Fruit fly (Drosophila melanogaster) whole organism, embryonic: ENCODE results near the gene MBD-R2.
A peak's percentile ranks its signal among the peaks of the same experiment; 100 is the strongest.

ENCODE experiments used
- Asciz ChIP-seq: fragments of 200-800 bp; sonication (Bioruptor generic); optimal IDR thresholded peaks from 2 replicates; lab custom pipeline; 2017; ENCODE audit warnings: missing biosample characterization, mild to moderate bottlenecking, missing genetic modification characterization, missing genetic modification reagents
- BtbVII ChIP-seq: fragments of 200-800 bp; sonication (Bioruptor generic); optimal IDR thresholded peaks from 3 replicates; lab custom pipeline; 2017; ENCODE audit warnings: missing biosample characterization, mild to moderate bottlenecking, missing genetic modification characterization
- CG11456 ChIP-seq: fragments of 200-800 bp; sonication (Bioruptor generic); IDR thresholded peaks from 3 replicates; pipeline ENCODE4 v1.3.6; 2022; ENCODE audit warnings: missing biosample characterization, missing genetic modification characterization
- CG13123 ChIP-seq: fragments of 200-800 bp; sonication (Bioruptor generic); optimal IDR thresholded peaks from 2 replicates; lab custom pipeline; 2016; ENCODE audit warnings: missing biosample characterization, missing genetic modification characterization
- CG13775 ChIP-seq: fragments of 200-800 bp; sonication (Bioruptor generic); optimal IDR thresholded peaks from 3 replicates; lab custom pipeline; 2017; ENCODE audit warnings: missing biosample characterization, mild to moderate bottlenecking, missing genetic modification characterization
- CG14667 ChIP-seq: fragments of 200-800 bp; sonication (Bioruptor generic); IDR thresholded peaks from 2 replicates; pipeline ENCODE4 v1.3.6; 2022; ENCODE audit warnings: missing biosample characterization, missing genetic modification characterization
- CG14710 ChIP-seq: fragments of 200-800 bp; sonication (Bioruptor generic); optimal IDR thresholded peaks from 3 replicates; lab custom pipeline; 2019; ENCODE audit warnings: missing biosample characterization, mild to moderate bottlenecking, missing genetic modification characterization, moderate library complexity
- CG15479 ChIP-seq: fragments of 200-800 bp; sonication (Bioruptor generic); optimal IDR thresholded peaks from 3 replicates; lab custom pipeline; 2019; ENCODE audit warnings: missing biosample characterization, mild to moderate bottlenecking, missing genetic modification characterization, moderate library complexity
- CG15696 ChIP-seq: fragments of 200-800 bp; sonication (Bioruptor generic); optimal IDR thresholded peaks from 2 replicates; lab custom pipeline; 2019; ENCODE audit warnings: missing biosample characterization, mild to moderate bottlenecking, missing genetic modification characterization, moderate library complexity
- CG16779 ChIP-seq: fragments of 200-800 bp; sonication (Bioruptor generic); IDR thresholded peaks from 2 replicates; pipeline ENCODE4 v1.3.6; 2022; ENCODE audit warnings: missing biosample characterization, missing genetic modification characterization
- CG17359 ChIP-seq: fragments of 200-800 bp; sonication (Bioruptor generic); optimal IDR thresholded peaks from 3 replicates; lab custom pipeline; 2018; ENCODE audit warnings: missing biosample characterization, mild to moderate bottlenecking, missing genetic modification characterization, moderate library complexity
- CG1792 ChIP-seq: fragments of 200-800 bp; sonication (Bioruptor generic); optimal IDR thresholded peaks from 2 replicates; lab custom pipeline; 2016; ENCODE audit warnings: missing biosample characterization, missing genetic modification characterization
- CG18262 ChIP-seq: fragments of 200-800 bp; optimal IDR thresholded peaks from 3 replicates; lab custom pipeline; 2019; ENCODE audit warnings: missing biosample characterization, mild to moderate bottlenecking, missing genetic modification characterization, moderate library complexity
- CG18764 ChIP-seq: fragments of 200-800 bp; sonication (Bioruptor generic); optimal IDR thresholded peaks from 3 replicates; lab custom pipeline; 2016; ENCODE audit warnings: missing biosample characterization, missing genetic modification characterization
- CG2129 ChIP-seq: fragments of 200-800 bp; sonication (Bioruptor generic); IDR thresholded peaks from 2 replicates; pipeline ENCODE4 v1.3.6; 2022; ENCODE audit warnings: missing biosample characterization, missing genetic modification characterization; ENCODE audit not compliant: partially characterized antibody
- CG3281 ChIP-seq: fragments of 200-800 bp; sonication (Bioruptor generic); optimal IDR thresholded peaks from 3 replicates; lab custom pipeline; 2017; ENCODE audit warnings: missing biosample characterization, mild to moderate bottlenecking, missing genetic modification characterization
- CG3407 ChIP-seq: fragments of 200-800 bp; sonication (Bioruptor generic); optimal IDR thresholded peaks from 2 replicates; lab custom pipeline; 2018; ENCODE audit warnings: missing biosample characterization, mild to moderate bottlenecking, missing genetic modification characterization
- CG34224 ChIP-seq: fragments of 200-800 bp; sonication (Bioruptor generic); IDR thresholded peaks from 3 replicates; pipeline ENCODE4 v1.3.6; 2022; ENCODE audit warnings: missing biosample characterization, missing genetic modification characterization; ENCODE audit not compliant: partially characterized antibody
- CG34422 ChIP-seq: fragments of 200-800 bp; sonication (Bioruptor generic); IDR thresholded peaks from 3 replicates; pipeline ENCODE4 v1.3.6; 2022; ENCODE audit warnings: missing biosample characterization, missing genetic modification characterization
- CG4617 ChIP-seq: fragments of 200-800 bp; sonication (Bioruptor generic); optimal IDR thresholded peaks from 3 replicates; lab custom pipeline; 2016; ENCODE audit warnings: missing biosample characterization, missing genetic modification characterization, borderline replicate concordance
- CG4730 ChIP-seq: fragments of 200-800 bp; sonication (Bioruptor generic); IDR thresholded peaks from 2 replicates; pipeline ENCODE4 v1.3.6; 2022; ENCODE audit warnings: missing biosample characterization, missing genetic modification characterization
- CG6791 ChIP-seq: fragments of 200-800 bp; sonication (Bioruptor generic); IDR thresholded peaks from 3 replicates; pipeline ENCODE4 v1.3.6; 2022; ENCODE audit warnings: missing biosample characterization, missing genetic modification characterization; ENCODE audit not compliant: partially characterized antibody
- CG6813 ChIP-seq: fragments of 200-800 bp; sonication (Bioruptor generic); optimal IDR thresholded peaks from 2 replicates; lab custom pipeline; 2017; ENCODE audit warnings: missing biosample characterization, missing genetic modification characterization, mild to moderate bottlenecking, moderate library complexity, missing genetic modification reagents
- CG8388 ChIP-seq: fragments of 200-800 bp; sonication (Bioruptor generic); optimal IDR thresholded peaks from 2 replicates; lab custom pipeline; 2019; ENCODE audit warnings: missing biosample characterization, mild to moderate bottlenecking, missing genetic modification characterization, moderate library complexity
- CG9609 ChIP-seq: fragments of 200-800 bp; sonication (Bioruptor generic); optimal IDR thresholded peaks from 3 replicates; lab custom pipeline; 2016; ENCODE audit warnings: missing biosample characterization, missing genetic modification characterization
- Drgx ChIP-seq: fragments of 200-800 bp; sonication (Bioruptor generic); IDR thresholded peaks from 2 replicates; pipeline ENCODE4 v1.3.6; 2022; ENCODE audit warnings: missing biosample characterization, missing genetic modification characterization
- Ets97D ChIP-seq: fragments of 200-800 bp; sonication (Bioruptor generic); optimal IDR thresholded peaks from 3 replicates; lab custom pipeline; 2016; ENCODE audit warnings: missing biosample characterization, missing genetic modification characterization
- Hey ChIP-seq: fragments of 200-800 bp; sonication (Bioruptor generic); optimal IDR thresholded peaks from 3 replicates; lab custom pipeline; 2018; ENCODE audit warnings: missing biosample characterization, mild to moderate bottlenecking, missing genetic modification characterization
- Hsf ChIP-seq: fragments of 200-800 bp; sonication (Bioruptor generic); optimal IDR thresholded peaks from 3 replicates; lab custom pipeline; 2016; ENCODE audit warnings: missing biosample characterization, missing genetic modification characterization
- Meics ChIP-seq: fragments of 200-800 bp; sonication (Bioruptor generic); optimal IDR thresholded peaks from 2 replicates; lab custom pipeline; 2017; ENCODE audit warnings: missing biosample characterization, mild to moderate bottlenecking, missing genetic modification characterization
- Neu2 ChIP-seq: fragments of 200-800 bp; sonication (Bioruptor generic); optimal IDR thresholded peaks from 3 replicates; lab custom pipeline; 2016; ENCODE audit warnings: missing biosample characterization, missing genetic modification characterization, borderline replicate concordance
- Nf-YA ChIP-seq: fragments of 200-800 bp; sonication (Bioruptor generic); IDR thresholded peaks from 2 replicates; pipeline ENCODE4 v1.3.6; 2022; ENCODE audit warnings: missing biosample characterization, missing genetic modification characterization
- Sry-β ChIP-seq: fragments of 200-800 bp; sonication (Bioruptor generic); optimal IDR thresholded peaks from 2 replicates; lab custom pipeline; 2018; ENCODE audit warnings: missing biosample characterization, mild to moderate bottlenecking, missing genetic modification characterization, moderate library complexity
- Sry-δ ChIP-seq: fragments of 200-800 bp; sonication (Bioruptor generic); optimal IDR thresholded peaks from 2 replicates; lab custom pipeline; 2016; ENCODE audit warnings: missing biosample characterization, missing genetic modification characterization
- Taf1 ChIP-seq: fragments of 200-800 bp; sonication (Bioruptor generic); IDR thresholded peaks from 2 replicates; pipeline ENCODE4 v1.3.6; 2022; ENCODE audit warnings: missing biosample characterization, missing genetic modification characterization
- Trl ChIP-seq, 3 experiments: fragments of >200 bp in 2 of 3; fragments of 200-800 bp in 1 of 3; sonication (Bioruptor generic) in 1 of 3; optimal IDR thresholded peaks; 2 replicates in 1 of 3; 3 replicates in 2 of 3; lab custom pipeline; 2016 to 2017; ENCODE audit warnings: missing biosample characterization in 1 of 3, missing genetic modification characterization in 1 of 3
- Xbp1 ChIP-seq: fragments of 200-800 bp; sonication (Bioruptor generic); optimal IDR thresholded peaks from 3 replicates; lab custom pipeline; 2016; ENCODE audit warnings: missing biosample characterization, mild to moderate bottlenecking, missing genetic modification characterization
- bab2 ChIP-seq: fragments of 200-800 bp; sonication (Bioruptor generic); optimal IDR thresholded peaks from 2 replicates; lab custom pipeline; 2016; ENCODE audit warnings: missing biosample characterization, missing genetic modification characterization
- cad ChIP-seq: fragments of >200 bp; optimal IDR thresholded peaks from 2 replicates; lab custom pipeline; 2017; ENCODE audit warnings: missing biosample characterization, missing genetic modification characterization
- cg ChIP-seq: fragments of 200-800 bp; sonication (Bioruptor generic); optimal IDR thresholded peaks from 3 replicates; lab custom pipeline; 2019; ENCODE audit warnings: missing biosample characterization, mild to moderate bottlenecking, missing genetic modification characterization, moderate library complexity
- crol ChIP-seq: fragments of 200-800 bp; sonication (Bioruptor generic); IDR thresholded peaks from 2 replicates; pipeline ENCODE4 v1.3.6; 2022; ENCODE audit warnings: missing biosample characterization, missing genetic modification characterization
- dm ChIP-seq: fragments of 200-800 bp; sonication (Bioruptor generic); optimal IDR thresholded peaks from 3 replicates; lab custom pipeline; 2016; ENCODE audit warnings: missing biosample characterization, missing genetic modification characterization
- eyg ChIP-seq: fragments of 200-800 bp; sonication (Bioruptor generic); optimal IDR thresholded peaks from 3 replicates; lab custom pipeline; 2016; ENCODE audit warnings: missing biosample characterization, missing genetic modification characterization
- ken ChIP-seq: fragments of 200-800 bp; sonication (Bioruptor generic); IDR thresholded peaks from 3 replicates; pipeline ENCODE4 v1.3.6; 2022; ENCODE audit warnings: missing biosample characterization, missing genetic modification characterization
- kni ChIP-seq: fragments of 200-800 bp; sonication (Bioruptor generic); optimal IDR thresholded peaks from 3 replicates; lab custom pipeline; 2017; ENCODE audit warnings: mild to moderate bottlenecking, missing biosample characterization, missing genetic modification reagents, missing genetic modification characterization
- nerfin-1 ChIP-seq: fragments of 200-800 bp; sonication (Bioruptor generic); optimal IDR thresholded peaks from 3 replicates; lab custom pipeline; 2019; ENCODE audit warnings: missing biosample characterization, mild to moderate bottlenecking, missing genetic modification characterization, moderate library complexity
- otp ChIP-seq: fragments of 200-800 bp; sonication (Bioruptor generic); IDR thresholded peaks from 3 replicates; pipeline ENCODE4, ENCODE4 v1.3.6; 2022; ENCODE audit warnings: missing biosample characterization, missing genetic modification characterization
- seq ChIP-seq: fragments of 200-800 bp; sonication (Bioruptor generic); IDR thresholded peaks from 2 replicates; pipeline ENCODE4 v1.3.6; 2022; ENCODE audit warnings: missing biosample characterization, missing genetic modification characterization
- tio ChIP-seq: fragments of 200-800 bp; sonication (Bioruptor generic); optimal IDR thresholded peaks from 2 replicates; lab custom pipeline; 2017; ENCODE audit warnings: missing biosample characterization, missing genetic modification characterization, inconsistent platforms
- z ChIP-seq: fragments of 200-800 bp; sonication (Bioruptor generic); IDR thresholded peaks from 3 replicates; pipeline ENCODE4 v1.3.6; 2022; ENCODE audit warnings: missing biosample characterization, missing genetic modification characterization

MBD-R2 gene

dm6 chr3R:12402935-12403334 lies 46.9 kb upstream of the MBD-R2 start (continued):
- TF ChIP-seq CG34224: peak; percentile 55; the same call in 1 of the 3 replicates
- no peak for TF ChIP-seq tio (GFP tag; lab: Kevin White, UChicago)
- peak; percentile 66 for TF ChIP-seq Sry-δ (GFP tag; lab: Kevin White, UChicago)
- peak; percentile 98 for TF ChIP-seq CG8388 (GFP tag; lab: Kevin White, UChicago)
- peak; percentile 97 for TF ChIP-seq Xbp1 (GFP tag; lab: Kevin White, UChicago)
- peak; percentile 90 for TF ChIP-seq Ets97D (GFP tag; lab: Kevin White, UChicago)
- TF ChIP-seq CG4730 (GFP tag; lab: Robert Waterston, UW): peak; percentile 86
- peak; percentile 100 for TF ChIP-seq CG15696 (tag; lab: Kevin White, UChicago)
- peak; percentile 86 for TF ChIP-seq Neu2
- peak; percentile 72; the same call in 1 of the 3 replicates for TF ChIP-seq z (GFP tag; lab: Robert Waterston, UW)
- peak; percentile 99 for TF ChIP-seq kni (GFP tag; lab: Kevin White, UChicago)
- TF ChIP-seq CG3281 (GFP tag; lab: Kevin White, UChicago): peak; percentile 97
- peak; percentile 98 for TF ChIP-seq CG14710 (tag; lab: Kevin White, UChicago)
- TF ChIP-seq Trl (optimal IDR thresholded peaks at IDR 0.05; lab: Kevin White, UChicago): no peak
- TF ChIP-seq Trl (GFP tag; optimal IDR thresholded peaks at IDR 0.05; lab: Kevin White, UChicago): peak; percentile 95
- TF ChIP-seq CG15479 (GFP tag; lab: Kevin White, UChicago): peak; percentile 71
- peak; percentile 84 for TF ChIP-seq CG13123 (GFP tag; lab: Kevin White, UChicago)
- TF ChIP-seq Drgx (GFP tag; lab: Robert Waterston, UW): peak; percentile 93
- TF ChIP-seq CG13775: peak; percentile 96
- peak; percentile 96 for TF ChIP-seq CG34422 (GFP tag; lab: Robert Waterston, UW)
- TF ChIP-seq CG18262 (tag; lab: Kevin White, UChicago): peak; percentile 99
- peak; percentile 92 for TF ChIP-seq CG16779 (GFP tag; lab: Robert Waterston, UW)
- TF ChIP-seq otp (GFP tag; lab: Robert Waterston, UW): peak; percentile 95
- TF ChIP-seq cad (GFP tag; lab: Kevin White, UChicago): no peak
- TF ChIP-seq nerfin-1: peak; percentile 98
- peak; percentile 98 for TF ChIP-seq CG17359 (tag; lab: Kevin White, UChicago)
- TF ChIP-seq Meics (GFP tag; lab: Kevin White, UChicago): peak; percentile 99
- peak; percentile 84 for TF ChIP-seq CG4617 (GFP tag; lab: Kevin White, UChicago)
- TF ChIP-seq crol (GFP tag; lab: Robert Waterston, UW): peak; percentile 47; the same call in 1 of the 2 replicates
- peak; percentile 95 for TF ChIP-seq bab2
- TF ChIP-seq Nf-YA (GFP tag; lab: Robert Waterston, UW): peak; percentile 99
- TF ChIP-seq CG1792 (GFP tag; lab: Kevin White, UChicago): peak; percentile 97
- peak; percentile 86 for TF ChIP-seq Hey
- TF ChIP-seq Taf1 (GFP tag; lab: Robert Waterston, UW): peak; percentile 92
- TF ChIP-seq CG11456: peak; percentile 93; the same call in 2 of the 3 replicates
- peak; percentile 97 for TF ChIP-seq seq (GFP tag; lab: Robert Waterston, UW)
- peak; percentile 94 for TF ChIP-seq CG18764 (GFP tag; lab: Kevin White, UChicago)
- peak; percentile 100 for TF ChIP-seq BtbVII (GFP tag; lab: Kevin White, UChicago)
- TF ChIP-seq CG9609 (GFP tag; lab: Kevin White, UChicago): peak; percentile 91
- TF ChIP-seq CG6791 (GFP tag; lab: Robert Waterston, UW): no peak
- no peak for TF ChIP-seq cg
- peak; percentile 91 for TF ChIP-seq eyg (GFP tag; lab: Kevin White, UChicago)
- TF ChIP-seq Hsf (GFP tag; lab: Kevin White, UChicago): peak; percentile 97
- peak; percentile 95 for TF ChIP-seq CG3407 (GFP tag; lab: Kevin White, UChicago)
- peak; percentile 85 for TF ChIP-seq dm (GFP tag; lab: Kevin White, UChicago)
- peak; percentile 74 for TF ChIP-seq Sry-β (GFP tag; lab: Kevin White, UChicago)
- peak; percentile 98 for TF ChIP-seq Asciz (GFP tag; lab: Kevin White, UChicago)
- peak; percentile 99 for TF ChIP-seq CG6813 (GFP tag; lab: Kevin White, UChicago)
- peak; percentile 84 for TF ChIP-seq CG14667 (GFP tag; lab: Robert Waterston, UW)
- TF ChIP-seq CG2129 (GFP tag; lab: Robert Waterston, UW): no peak
- peak; percentile 96 for TF ChIP-seq ken (GFP tag; lab: Robert Waterston, UW)
- TF ChIP-seq, all 482 proteins: peak for 440
